Worm (Caenorhabditis elegans) whole organism, L1 larva: Measurements from ENCODE around the gene F12E12.1.

Experiments used
- C04F5.9 ChIP-seq: sonication (generic microtip); optimal IDR thresholded peaks from 2 replicates; lab custom pipeline; 2016; ENCODE audit warnings: missing genetic modification characterization, missing compliant biosample characterization
- C34B4.2 ChIP-seq: sonication (generic microtip); optimal IDR thresholded peaks from 2 replicates; lab custom pipeline; 2017; ENCODE audit warnings: mild to moderate bottlenecking, missing genetic modification characterization, missing compliant biosample characterization
- aly-2 ChIP-seq: fragments of 150-350 bp; optimal IDR thresholded peaks from 2 replicates; lab custom pipeline; 2014; ENCODE audit warnings: missing biosample characterization, missing genetic modification characterization
- blmp-1 ChIP-seq: fragments of 150-350 bp; optimal IDR thresholded peaks from 2 replicates; lab custom pipeline; 2014; ENCODE audit warnings: missing biosample characterization, missing genetic modification characterization
- ceh-82 ChIP-seq, 3 experiments: fragments of 150-350 bp in 1 of 3; sonication (generic microtip) in 2 of 3; optimal IDR thresholded peaks; 2 replicates each; lab custom pipeline; 2014 to 2017; ENCODE audit warnings: missing biosample characterization in 3 of 3, missing genetic modification characterization in 3 of 3
- ceh-90 ChIP-seq: sonication (generic microtip); optimal IDR thresholded peaks from 2 replicates; lab custom pipeline; 2016; ENCODE audit warnings: missing genetic modification characterization, missing compliant biosample characterization
- efl-1 ChIP-seq, 4 experiments: fragments of 150-350 bp; optimal IDR thresholded peaks in 3 of 4; peaks in 1 of 4; 1 replicate in 1 of 4; 2 replicates in 3 of 4; lab custom pipeline; 2014; ENCODE audit warnings: missing biosample characterization in 2 of 4, missing genetic modification characterization in 2 of 4, missing genetic modification reagents in 2 of 4
- egl-27 ChIP-seq, 2 experiments: fragments of 150-350 bp in 1 of 2; sonication (generic microtip); optimal IDR thresholded peaks; 3 replicates each; lab custom pipeline; 2017 to 2018; ENCODE audit warnings: missing biosample characterization in 2 of 2, missing genetic modification characterization in 2 of 2, missing genetic modification reagents in 2 of 2
- elt-2 ChIP-seq: sonication (generic microtip); optimal IDR thresholded peaks from 2 replicates; lab custom pipeline; 2016; ENCODE audit warnings: missing genetic modification characterization, mild to moderate bottlenecking, inconsistent platforms, missing compliant biosample characterization, missing genetic modification reagents
- elt-3 ChIP-seq, 6 experiments: fragments of 150-350 bp in 1 of 6; sonication (generic microtip); optimal IDR thresholded peaks; 2 replicates each; lab custom pipeline; 2017 to 2018; ENCODE audit warnings: missing biosample characterization in 6 of 6, missing genetic modification characterization in 6 of 6, inconsistent platforms in 1 of 6
- fkh-10 ChIP-seq: sonication (generic microtip); optimal IDR thresholded peaks from 2 replicates; lab custom pipeline; 2017; ENCODE audit warnings: missing biosample characterization, missing genetic modification reagents, missing genetic modification characterization
- fkh-4 ChIP-seq: sonication (generic microtip); optimal IDR thresholded peaks from 2 replicates; lab custom pipeline; 2016; ENCODE audit warnings: missing compliant biosample characterization, missing genetic modification characterization, borderline replicate concordance
- fkh-8 ChIP-seq: sonication (generic microtip); optimal IDR thresholded peaks from 2 replicates; lab custom pipeline; 2016; ENCODE audit warnings: mild to moderate bottlenecking, missing genetic modification characterization, missing compliant biosample characterization
- hpl-2 ChIP-seq: fragments of 150-350 bp; optimal IDR thresholded peaks from 2 replicates; lab custom pipeline; 2014; ENCODE audit warnings: missing biosample characterization, missing genetic modification reagents, missing genetic modification characterization
- irx-1 ChIP-seq: sonication (generic microtip); optimal IDR thresholded peaks from 2 replicates; lab custom pipeline; 2016; ENCODE audit warnings: missing genetic modification characterization, missing compliant biosample characterization
- lin-15B ChIP-seq: fragments of 150-350 bp; sonication (generic microtip); optimal IDR thresholded peaks from 3 replicates; lab custom pipeline; 2014; ENCODE audit warnings: missing biosample characterization, missing genetic modification characterization
- lin-35 ChIP-seq, 2 experiments: fragments of 150-350 bp; optimal IDR thresholded peaks; 2 replicates each; lab custom pipeline; 2014; ENCODE audit warnings: missing biosample characterization in 2 of 2, missing genetic modification characterization in 2 of 2, missing genetic modification reagents in 2 of 2
- lsy-2 ChIP-seq, 2 experiments: fragments of 150-350 bp; optimal IDR thresholded peaks; 2 replicates each; lab custom pipeline; 2014; ENCODE audit warnings: missing biosample characterization in 2 of 2, missing genetic modification characterization in 2 of 2
- mdl-1 ChIP-seq, 2 experiments: fragments of 150-350 bp; optimal IDR thresholded peaks; 2 replicates each; lab custom pipeline; 2014 to 2017; ENCODE audit warnings: missing biosample characterization in 2 of 2, missing genetic modification characterization in 2 of 2, inconsistent platforms in 1 of 2
- mef-2 ChIP-seq: fragments of 150-350 bp; optimal IDR thresholded peaks from 2 replicates; lab custom pipeline; 2014; ENCODE audit warnings: missing biosample characterization, missing genetic modification characterization
- mep-1 ChIP-seq: fragments of 150-350 bp; optimal IDR thresholded peaks from 2 replicates; lab custom pipeline; 2014; ENCODE audit warnings: missing biosample characterization, missing genetic modification characterization
- nhr-11 ChIP-seq: fragments of 150-350 bp; optimal IDR thresholded peaks from 2 replicates; lab custom pipeline; 2014; ENCODE audit warnings: missing biosample characterization, missing genetic modification characterization
- nhr-12 ChIP-seq: sonication (generic microtip); optimal IDR thresholded peaks from 2 replicates; lab custom pipeline; 2017; ENCODE audit warnings: missing biosample characterization, missing genetic modification characterization
- nhr-19 ChIP-seq: fragments of 200-800 bp; sonication (Bioruptor generic); conservative IDR thresholded peaks from 2 replicates; pipeline ENCODE4 v1.3.6; 2022; ENCODE audit warnings: missing genetic modification characterization, missing compliant biosample characterization
- nhr-71 ChIP-seq: sonication (generic microtip); optimal IDR thresholded peaks from 2 replicates; lab custom pipeline; 2016; ENCODE audit warnings: mild to moderate bottlenecking, missing genetic modification characterization, moderate library complexity, missing compliant biosample characterization
- nhr-76 ChIP-seq: sonication (generic microtip); optimal IDR thresholded peaks from 2 replicates; lab custom pipeline; 2017; ENCODE audit warnings: missing biosample characterization, missing genetic modification characterization
- nhr-77 ChIP-seq: fragments of 150-350 bp; optimal IDR thresholded peaks from 2 replicates; lab custom pipeline; 2014; ENCODE audit warnings: missing biosample characterization, missing genetic modification characterization
- nhr-84 ChIP-seq: sonication (generic microtip); optimal IDR thresholded peaks from 2 replicates; lab custom pipeline; 2017; ENCODE audit warnings: missing biosample characterization, missing genetic modification characterization
- pag-3 ChIP-seq: sonication (generic microtip); optimal IDR thresholded peaks from 2 replicates; lab custom pipeline; 2017; ENCODE audit warnings: missing genetic modification characterization, mild to moderate bottlenecking, missing compliant biosample characterization, antibody characterized with exemption, borderline replicate concordance; ENCODE audit not compliant: insufficient read depth
- pqm-1 ChIP-seq: sonication (generic microtip); optimal IDR thresholded peaks from 3 replicates; lab custom pipeline; 2017; ENCODE audit warnings: missing biosample characterization, missing genetic modification characterization
- sptf-1 ChIP-seq: fragments of 150-350 bp; optimal IDR thresholded peaks from 2 replicates; lab custom pipeline; 2014; ENCODE audit warnings: missing biosample characterization, missing genetic modification characterization
- tbx-2 ChIP-seq: sonication (generic microtip); optimal IDR thresholded peaks from 2 replicates; lab custom pipeline; 2016; ENCODE audit warnings: missing genetic modification characterization, missing compliant biosample characterization
- tlp-1 ChIP-seq: fragments of 150-350 bp; optimal IDR thresholded peaks from 2 replicates; lab custom pipeline; 2014; ENCODE audit warnings: missing biosample characterization, missing genetic modification characterization
- unc-130 ChIP-seq: fragments of 150-350 bp; optimal IDR thresholded peaks from 2 replicates; lab custom pipeline; 2017; ENCODE audit warnings: missing biosample characterization, missing genetic modification characterization, inconsistent platforms
- unc-30 ChIP-seq: sonication (generic microtip); optimal IDR thresholded peaks from 2 replicates; lab custom pipeline; 2017; ENCODE audit warnings: missing biosample characterization, missing genetic modification characterization
- unc-62 ChIP-seq: fragments of 150-350 bp; optimal IDR thresholded peaks from 2 replicates; lab custom pipeline; 2014; ENCODE audit warnings: missing biosample characterization, missing genetic modification reagents, missing genetic modification characterization
- unc-86 ChIP-seq: sonication (generic microtip); optimal IDR thresholded peaks from 2 replicates; lab custom pipeline; 2016; ENCODE audit warnings: missing genetic modification characterization, missing compliant biosample characterization
- unc-98 ChIP-seq: fragments of 200-800 bp; sonication (Bioruptor generic); IDR thresholded peaks from 2 replicates; pipeline ENCODE4 v1.3.6; 2022; ENCODE audit warnings: missing genetic modification characterization, missing compliant biosample characterization
- ztf-11 ChIP-seq, 2 experiments: sonication (generic microtip); optimal IDR thresholded peaks; 2 replicates each; lab custom pipeline; 2016 to 2017; ENCODE audit warnings: missing genetic modification characterization in 2 of 2, missing biosample characterization in 1 of 2, missing compliant biosample characterization in 1 of 2
- ztf-4 ChIP-seq: fragments of 150-350 bp; optimal IDR thresholded peaks from 2 replicates; lab custom pipeline; 2014; ENCODE audit warnings: missing biosample characterization, missing genetic modification characterization

Gene F12E12.1

DNA sequence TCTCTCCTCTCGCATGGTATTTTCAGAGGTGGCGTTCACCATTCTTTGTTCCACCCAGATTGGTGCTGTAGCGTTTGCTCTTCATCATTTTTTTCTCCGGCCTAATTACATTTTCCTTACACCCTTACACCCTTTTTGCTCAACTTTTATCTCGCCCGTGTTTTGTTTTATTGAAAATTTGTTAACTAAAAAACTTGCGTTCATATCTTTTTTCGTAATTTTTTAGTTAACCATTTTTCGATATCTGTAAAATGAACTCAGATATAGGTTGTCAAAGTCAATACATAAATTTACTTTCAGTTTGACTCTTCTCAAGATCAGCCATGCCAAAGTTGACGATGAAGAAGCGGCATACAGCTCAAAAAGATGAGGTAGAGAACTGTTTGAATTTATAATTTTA lies at the start of gene F12E12.1:
F12E12.1 (plus strand) TSS at position 301 of the 400 bp plus-strand sequence.
- TF ChIP-seq C34B4.2 (tag; lab: Kevin White, UChicago) (no peak), fkh-10 (GFP tag; lab: Kevin White, UChicago) (no peak), fkh-8 (tag; lab: Kevin White, UChicago) (no peak), efl-1 (optimal IDR thresholded peaks at IDR 0.05; lab: Kevin White, UChicago) (no peak), efl-1 (GFP tag; optimal IDR thresholded peaks at IDR 0.05 in 1 of 2; lab: Kevin White, UChicago) (no peak), lin-15B (tag; lab: Kevin White, UChicago) (no peak), unc-30 (tag; lab: Kevin White, UChicago) (no peak), nhr-19 (GFP tag; lab: Robert Waterston, UW) (no peak)

DNA sequence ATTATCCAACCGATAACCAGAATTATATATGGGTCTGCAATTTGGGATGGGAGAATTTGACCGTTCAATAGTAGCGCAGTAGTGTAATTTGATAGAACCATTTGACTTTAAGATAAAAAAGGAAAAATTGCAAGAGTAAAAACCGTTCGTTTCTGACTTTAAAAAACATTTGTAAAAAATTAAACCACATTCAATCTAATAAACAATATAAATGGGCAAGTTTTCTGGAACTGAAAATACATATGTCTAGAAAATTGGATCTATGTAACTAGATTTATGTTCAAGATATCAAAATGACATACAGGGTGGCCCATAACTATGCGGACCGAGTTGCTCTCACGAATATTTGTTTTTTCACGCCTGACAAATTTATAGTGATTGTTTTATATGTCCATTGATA lies 47.0 kb upstream of the F12E12.1 start, which contains the start of gene srx-102:
srx-102 (minus strand) TSS at position 101 of the 400 bp plus-strand sequence.
- TF ChIP-seq elt-3 (tag; optimal IDR thresholded peaks at IDR 0.05; lab: Kevin White, UChicago), result no peak
- no peak for TF ChIP-seq nhr-12 (tag; lab: Kevin White, UChicago)
- no peak for TF ChIP-seq unc-86
- no peak for TF ChIP-seq egl-27 (tag; optimal IDR thresholded peaks at IDR 0.05; lab: Kevin White, UChicago)
- TF ChIP-seq nhr-77 (tag; lab: Kevin White, UChicago), result no peak
- no peak for TF ChIP-seq unc-130 (tag; lab: Kevin White, UChicago)
- TF ChIP-seq nhr-71 (tag; lab: Kevin White, UChicago), result no peak
- no peak for TF ChIP-seq aly-2 (tag; lab: Kevin White, UChicago)
- TF ChIP-seq hpl-2 (GFP tag; lab: Kevin White, UChicago), result no peak
- TF ChIP-seq blmp-1 (tag; lab: Kevin White, UChicago), result no peak
- no peak for TF ChIP-seq fkh-10 (GFP tag; lab: Kevin White, UChicago)
- TF ChIP-seq unc-62 (GFP tag; lab: Kevin White, UChicago), result no peak
- TF ChIP-seq nhr-11, result no peak
- no peak for TF ChIP-seq nhr-19 (GFP tag; lab: Robert Waterston, UW)
- no peak for TF ChIP-seq ztf-4
- TF ChIP-seq fkh-4 (tag; lab: Kevin White, UChicago), result no peak

DNA sequence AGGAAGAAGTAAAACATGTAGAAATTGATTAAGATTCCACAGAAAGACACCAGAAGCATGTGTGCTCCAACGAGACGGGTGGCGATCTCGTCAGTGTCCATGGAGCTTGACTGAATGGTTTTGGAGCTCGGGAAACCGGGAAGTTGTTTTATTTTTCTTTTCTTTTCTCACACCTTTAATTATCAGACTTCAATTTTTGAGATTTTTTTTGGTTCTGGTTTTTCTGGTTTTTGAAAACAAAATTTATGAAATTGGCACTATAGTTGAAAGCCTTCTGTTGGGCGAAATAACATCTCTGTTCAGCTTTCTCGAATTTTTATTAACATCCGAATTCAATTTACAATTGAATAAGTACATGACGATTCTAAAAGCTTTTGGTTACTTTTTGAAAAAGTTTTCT lies 42.1 kb upstream of the F12E12.1 start, which contains the start of gene srx-104:
srx-104 (minus strand) TSS at position 101 of the 400 bp plus-strand sequence.
- TF ChIP-seq sptf-1 (tag; lab: Kevin White, UChicago), result no peak
- TF ChIP-seq efl-1 (optimal IDR thresholded peaks at IDR 0.05; lab: Kevin White, UChicago), result no peak
- no peak for TF ChIP-seq efl-1 (GFP tag; optimal IDR thresholded peaks at IDR 0.05 in 1 of 2; lab: Kevin White, UChicago)
- no peak for TF ChIP-seq nhr-11
- TF ChIP-seq mef-2 (tag; lab: Kevin White, UChicago), result no peak
- no peak for TF ChIP-seq nhr-76 (tag; lab: Kevin White, UChicago)
- TF ChIP-seq unc-98 (GFP tag; lab: Robert Waterston, UW), result no peak
- no peak for TF ChIP-seq ceh-90 (tag; lab: Kevin White, UChicago)
- no peak for TF ChIP-seq lin-15B (tag; lab: Kevin White, UChicago)
- no peak for TF ChIP-seq elt-3 (tag; optimal IDR thresholded peaks at IDR 0.05; lab: Kevin White, UChicago)
- no peak for TF ChIP-seq nhr-84 (tag; lab: Kevin White, UChicago)
- TF ChIP-seq irx-1 (tag; lab: Kevin White, UChicago), result no peak
- TF ChIP-seq nhr-77 (tag; lab: Kevin White, UChicago), result no peak
- TF ChIP-seq ztf-11 (tag; optimal IDR thresholded peaks at IDR 0.05; lab: Kevin White, UChicago), result no peak
- no peak for TF ChIP-seq pag-3 (tag; lab: Kevin White, UChicago)
- TF ChIP-seq tbx-2 (tag; lab: Kevin White, UChicago), result no peak
- TF ChIP-seq mep-1 (tag; lab: Kevin White, UChicago), result no peak
- no peak for TF ChIP-seq unc-30 (tag; lab: Kevin White, UChicago)
- no peak for TF ChIP-seq C04F5.9

DNA sequence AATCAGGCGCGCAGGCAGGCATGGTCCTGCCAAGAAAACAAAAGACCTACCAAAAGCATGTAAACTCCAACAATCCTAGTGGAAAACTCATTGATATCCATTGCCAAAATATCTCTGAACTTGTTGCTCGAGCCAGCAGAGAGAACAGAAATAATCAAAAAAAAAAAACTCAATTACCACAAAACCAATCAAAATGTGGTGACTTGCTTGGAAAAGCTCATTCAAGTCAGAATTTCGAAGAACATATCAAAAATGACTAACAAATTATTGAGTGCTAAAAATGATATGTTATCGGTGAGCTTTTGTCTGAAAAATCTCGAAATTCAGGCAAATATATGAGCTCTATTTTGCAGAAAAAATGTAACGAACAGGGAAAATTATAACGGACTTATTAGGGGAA lies 40.4 kb upstream of the F12E12.1 start, which contains the start of gene srx-105:
srx-105 (minus strand) TSS at position 101 of the 400 bp plus-strand sequence.
- no peak for TF ChIP-seq tlp-1
- no peak for TF ChIP-seq lin-15B (tag; lab: Kevin White, UChicago)
- no peak for TF ChIP-seq unc-62 (GFP tag; lab: Kevin White, UChicago)
- no peak for TF ChIP-seq nhr-77 (tag; lab: Kevin White, UChicago)
- TF ChIP-seq pqm-1 (tag; lab: Kevin White, UChicago), result no peak
- TF ChIP-seq tbx-2 (tag; lab: Kevin White, UChicago), result no peak
- no peak for TF ChIP-seq lsy-2 (tag; optimal IDR thresholded peaks at IDR 0.05; lab: Kevin White, UChicago)
- no peak for TF ChIP-seq elt-2 (tag; lab: Kevin White, UChicago)
- TF ChIP-seq ceh-82 (tag; optimal IDR thresholded peaks at IDR 0.05; lab: Kevin White, UChicago), result no peak
- TF ChIP-seq mdl-1 (tag; optimal IDR thresholded peaks at IDR 0.05; lab: Kevin White, UChicago), result no peak
- TF ChIP-seq lin-35 (GFP tag; optimal IDR thresholded peaks at IDR 0.05; lab: Kevin White, UChicago), result no peak
